3 worm cellular contexts compared by ENCODE assay signal in the genomic region with DNA sequence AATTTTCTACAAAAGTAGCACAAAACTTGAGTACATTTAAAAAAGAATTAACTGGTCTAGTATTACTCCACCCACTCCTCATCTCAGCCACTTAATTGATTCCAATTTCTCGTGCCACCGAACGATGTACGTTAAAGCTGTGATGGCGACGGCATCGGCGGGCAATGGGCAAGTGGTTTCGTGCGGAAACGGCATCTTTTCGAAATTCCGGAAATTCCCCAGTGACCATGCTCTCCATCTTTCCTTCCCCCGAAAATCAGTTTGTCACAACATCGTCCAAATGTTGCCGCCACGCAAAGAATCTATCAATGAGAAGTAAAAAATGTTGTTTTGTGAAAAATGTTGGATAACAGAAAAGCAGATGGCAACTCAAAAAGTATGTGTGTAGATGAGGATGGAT.
A peak's percentile ranks its signal among the peaks of the same experiment; 100 is the strongest.
TF ChIP-seq lines count a peak whose summit lies in the region.

No protein-coding gene starts in this region.

TF ChIP-seq in whole organism, L1 larva, 84 proteins besides CTCF, POLR2A, EP300 and RAD21:
- peak; percentile 36 for TF ChIP-seq lin-14 (GFP tag; optimal IDR thresholded peaks at IDR 0.05; lab: Kevin White, UChicago)
- TF ChIP-seq mep-1 (tag; optimal IDR thresholded peaks at IDR 0.05; lab: Kevin White, UChicago) = no peak

TF ChIP-seq in whole organism, L3 larva, 47 proteins besides CTCF, POLR2A, EP300 and RAD21:
- TF ChIP-seq lin-39 (tag; optimal IDR thresholded peaks at IDR 0.05; lab: Kevin White, UChicago) = peak; percentile 16
- no peak for TF ChIP-seq ztf-11 (tag; optimal IDR thresholded peaks at IDR 0.05; lab: Kevin White, UChicago)

TF ChIP-seq in whole organism, L4 larva, 104 proteins besides CTCF, POLR2A, EP300 and RAD21:
- TF ChIP-seq aha-1 (tag; lab: Kevin White, UChicago) = peak; percentile 94
- no peak for TF ChIP-seq snpc-1.2 (GFP tag; IDR thresholded peaks at IDR 0.05; lab: Robert Waterston, UW)

Comparison
In these comparisons a context has a peak if more than half of its experiments do, and no peak if none do; other contexts are left out.
1. Of the 29 proteins assayed by ChIP-seq in both whole organism, L4 larva and whole organism, L1 larva: peak only in whole organism, L4 larva: aha-1; only in whole organism, L1 larva: none; in both: none; in neither: 28.